Fruit fly (Drosophila melanogaster) S2 (cell line): ENCODE measurements around the gene unk.

Experiments used
- CG8478 ChIP-seq: fragments of >200 bp; optimal IDR thresholded peaks from 2 replicates; lab custom pipeline; 2018
- CTCF ChIP-seq, 2 experiments: fragments of >200 bp; optimal IDR thresholded peaks; 2 replicates each; lab custom pipeline; 2018

DNA sequence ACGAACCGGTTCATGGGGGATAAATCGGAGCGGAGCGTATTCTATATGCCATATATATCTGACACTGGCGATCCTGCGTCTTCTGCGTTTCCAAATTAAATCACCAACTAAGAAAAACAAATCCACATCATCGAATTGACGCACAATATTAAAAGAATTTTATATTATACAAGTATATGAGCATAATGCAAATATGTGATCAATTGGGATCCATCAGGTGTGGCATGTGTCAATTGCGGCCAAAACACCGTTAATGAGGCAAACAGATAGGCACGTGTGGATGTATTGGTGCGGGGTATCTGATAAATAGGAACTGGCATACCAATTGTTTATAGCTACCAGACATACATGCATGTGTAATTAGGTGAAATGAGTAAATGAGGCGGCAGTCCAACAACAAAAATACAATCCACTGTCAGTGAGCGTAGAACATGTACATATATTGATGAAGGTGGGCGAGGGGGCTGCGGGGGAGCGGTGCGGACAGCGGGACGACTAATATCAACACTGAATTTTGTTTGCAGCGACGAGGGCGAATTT is 20.5 kb upstream of the unk start:
- no peak for TF ChIP-seq CG8478 (lab: Kevin White, UChicago)
- TF ChIP-seq CTCF (optimal IDR thresholded peaks at IDR 0.05; lab: Kevin White, UChicago) = no peak
